Worm (Caenorhabditis elegans) whole organism, midembryonic: ENCODE data around the gene F56C3.8.
"Not testable (repeated sequence)": the region's sequence is repeated elsewhere in the genome, so short reads cannot be mapped to it uniquely, and the experiment has no call there.

Experiments
- cog-1 ChIP-seq: sonication (generic microtip); optimal IDR thresholded peaks from 2 replicates; lab custom pipeline; 2016; ENCODE audit warnings: missing genetic modification characterization, missing compliant biosample characterization
- klf-2 ChIP-seq: fragments of 200-800 bp; sonication (Bioruptor generic); conservative IDR thresholded peaks from 2 replicates; pipeline ENCODE4 v1.3.6; 2022; ENCODE audit warnings: missing genetic modification reagents, missing genetic modification characterization, missing compliant biosample characterization
- ref-1 ChIP-seq: fragments of 200-800 bp; sonication (Bioruptor generic); conservative IDR thresholded peaks from 2 replicates; pipeline ENCODE4 v1.3.6; 2022; ENCODE audit warnings: missing genetic modification reagents, missing genetic modification characterization, missing compliant biosample characterization
- ztf-23 ChIP-seq: fragments of 200-800 bp; sonication (Bioruptor generic); IDR thresholded peaks from 2 replicates; pipeline ENCODE4 v1.3.6; 2022; ENCODE audit warnings: missing genetic modification reagents, missing genetic modification characterization, missing compliant biosample characterization

- TF ChIP-seq ref-1 (peak; percentile 75), klf-2 (GFP tag; lab: Robert Waterston, UW) (0 out of 2 replicates have a peak, but pooled peaks have one; percentile 26), ztf-23 (GFP tag; lab: Robert Waterston, UW) (0 out of 2 replicates have a peak, but pooled peaks have one; percentile 51)
- TF ChIP-seq cog-1 (tag; lab: Kevin White, UChicago), result not testable (repeated sequence)
Measured at ce11 chrX:1375071-1375470, 9.4 kb downstream of the F56C3.8 start.
